Worm (Caenorhabditis elegans) whole organism, L4/young adult: ENCODE data around the gene srbc-17.

Experiments
- W03F9.2 ChIP-seq: fragments of 150-350 bp; optimal IDR thresholded peaks from 2 replicates; lab custom pipeline; 2014; ENCODE audit warnings: missing biosample characterization, missing genetic modification characterization
- him-1 ChIP-seq: sonication (generic microtip); optimal IDR thresholded peaks from 2 replicates; lab custom pipeline; 2016; ENCODE audit warnings: missing genotype, missing genetic modification reagents, missing genetic modification characterization, missing compliant biosample characterization

DNA sequence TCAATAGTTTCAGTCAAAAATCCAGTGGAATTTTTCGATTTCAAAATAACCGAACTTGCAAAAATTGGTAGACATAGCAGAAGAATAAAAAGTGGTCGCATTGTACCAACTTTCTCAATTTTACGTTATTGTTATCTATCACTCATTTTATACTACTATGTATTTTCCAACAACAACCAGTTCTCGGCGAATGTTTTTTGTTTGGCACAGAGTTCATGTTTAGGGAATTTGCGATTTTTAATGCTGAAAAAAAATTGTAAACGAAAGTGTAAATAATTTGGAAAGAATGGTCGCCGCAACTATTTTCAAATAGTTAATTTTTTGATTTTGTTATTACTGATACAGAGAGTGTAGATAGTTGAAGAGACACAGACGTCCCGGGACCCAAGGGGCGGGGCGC is 28.1 kb upstream of the srbc-17 start, which contains the start of gene C45H4.21:
- no peak for TF ChIP-seq him-1 (tag; lab: Kevin White, UChicago)
- TF ChIP-seq W03F9.2 (tag; lab: Kevin White, UChicago) = no peak
